Fruit fly (Drosophila melanogaster) whole organism, embryonic: ENCODE results near the gene CG13062.

ENCODE experiments used
- Abd-B ChIP-seq: fragments of 200-800 bp; sonication (Bioruptor generic); optimal IDR thresholded peaks from 2 replicates; lab custom pipeline; 2018; ENCODE audit warnings: missing biosample characterization, mild to moderate bottlenecking, missing genetic modification characterization, moderate library complexity
- Atf6 ChIP-seq: fragments of 200-800 bp; sonication (Bioruptor generic); IDR thresholded peaks from 2 replicates; pipeline ENCODE4 v1.3.6; 2022; ENCODE audit warnings: missing biosample characterization, missing genetic modification characterization
- B-H2 ChIP-seq: fragments of 200-800 bp; sonication (Bioruptor generic); optimal IDR thresholded peaks from 2 replicates; lab custom pipeline; 2018; ENCODE audit warnings: missing biosample characterization, mild to moderate bottlenecking, missing genetic modification characterization
- BtbVII ChIP-seq: fragments of 200-800 bp; sonication (Bioruptor generic); optimal IDR thresholded peaks from 3 replicates; lab custom pipeline; 2017; ENCODE audit warnings: missing biosample characterization, mild to moderate bottlenecking, missing genetic modification characterization
- CG10321 ChIP-seq: fragments of 200-800 bp; sonication (Bioruptor generic); IDR thresholded peaks from 2 replicates; pipeline ENCODE4 v1.3.6; 2022; ENCODE audit warnings: missing biosample characterization, missing genetic modification characterization
- CG11695 ChIP-seq: fragments of 200-800 bp; sonication (Bioruptor generic); IDR thresholded peaks from 3 replicates; pipeline ENCODE4 v1.3.6; 2022; ENCODE audit warnings: missing biosample characterization, missing genetic modification characterization
- CG13894 ChIP-seq: fragments of 200-800 bp; sonication (Bioruptor generic); optimal IDR thresholded peaks from 3 replicates; lab custom pipeline; 2018; ENCODE audit warnings: missing biosample characterization, mild to moderate bottlenecking, missing genetic modification characterization, moderate library complexity
- CG15479 ChIP-seq: fragments of 200-800 bp; sonication (Bioruptor generic); optimal IDR thresholded peaks from 3 replicates; lab custom pipeline; 2019; ENCODE audit warnings: missing biosample characterization, mild to moderate bottlenecking, missing genetic modification characterization, moderate library complexity
- CG15514 ChIP-seq: fragments of 200-800 bp; sonication (Bioruptor generic); optimal IDR thresholded peaks from 3 replicates; lab custom pipeline; 2017; ENCODE audit warnings: missing biosample characterization, missing genetic modification characterization, mild to moderate bottlenecking, moderate library complexity, missing genetic modification reagents
- CG17186 ChIP-seq: fragments of 200-800 bp; sonication (Bioruptor generic); optimal IDR thresholded peaks from 3 replicates; lab custom pipeline; 2017; ENCODE audit warnings: missing biosample characterization, missing genetic modification reagents, missing genetic modification characterization
- CG17912 ChIP-seq: fragments of 200-800 bp; sonication (Bioruptor generic); optimal IDR thresholded peaks from 2 replicates; lab custom pipeline; 2018; ENCODE audit warnings: missing biosample characterization, mild to moderate bottlenecking, missing genetic modification characterization
- CG18619 ChIP-seq: fragments of 200-800 bp; sonication (Bioruptor generic); optimal IDR thresholded peaks from 3 replicates; lab custom pipeline; 2017; ENCODE audit warnings: missing biosample characterization, mild to moderate bottlenecking, missing genetic modification characterization
- CG31224 ChIP-seq: fragments of 200-800 bp; sonication (Bioruptor generic); IDR thresholded peaks from 2 replicates; pipeline ENCODE4 v1.3.6; 2022; ENCODE audit warnings: missing biosample characterization, missing genetic modification characterization
- CG32532 ChIP-seq: fragments of 200-800 bp; sonication (Bioruptor generic); IDR thresholded peaks from 2 replicates; pipeline ENCODE4 v1.3.6; 2022; ENCODE audit warnings: missing biosample characterization, missing genetic modification characterization
- CG34224 ChIP-seq: fragments of 200-800 bp; sonication (Bioruptor generic); IDR thresholded peaks from 3 replicates; pipeline ENCODE4 v1.3.6; 2022; ENCODE audit warnings: missing biosample characterization, missing genetic modification characterization; ENCODE audit not compliant: partially characterized antibody
- CG4424 ChIP-seq: fragments of 200-800 bp; sonication (Bioruptor generic); optimal IDR thresholded peaks from 3 replicates; lab custom pipeline; 2016; ENCODE audit warnings: missing biosample characterization, missing genetic modification characterization
- CG4617 ChIP-seq: fragments of 200-800 bp; sonication (Bioruptor generic); optimal IDR thresholded peaks from 3 replicates; lab custom pipeline; 2016; ENCODE audit warnings: missing biosample characterization, missing genetic modification characterization, borderline replicate concordance
- CG8290 ChIP-seq, 3 experiments: fragments of 200-800 bp; sonication (Bioruptor generic); optimal IDR thresholded peaks; 2 replicates each; lab custom pipeline; 2016 to 2019; ENCODE audit warnings: missing biosample characterization in 3 of 3, missing genetic modification characterization in 3 of 3, mild to moderate bottlenecking in 2 of 3, moderate library complexity in 1 of 3
- D19B ChIP-seq: fragments of 200-800 bp; sonication (Bioruptor generic); optimal IDR thresholded peaks from 2 replicates; lab custom pipeline; 2017; ENCODE audit warnings: missing biosample characterization, mild to moderate bottlenecking, missing genetic modification characterization
- Dbx ChIP-seq: fragments of 200-800 bp; sonication (Bioruptor generic); IDR thresholded peaks from 3 replicates; pipeline ENCODE4 v1.3.6; 2022; ENCODE audit warnings: missing biosample characterization, missing genetic modification characterization
- Dfd ChIP-seq, 2 experiments: fragments of >200 bp; optimal IDR thresholded peaks; 2 replicates each; lab custom pipeline; 2017; ENCODE audit warnings: missing biosample characterization in 2 of 2, missing genetic modification characterization in 2 of 2
- E2f2 ChIP-seq: fragments of 200-800 bp; sonication (Bioruptor generic); IDR thresholded peaks from 2 replicates; pipeline ENCODE4 v1.3.6; 2022; ENCODE audit warnings: missing biosample characterization, missing genetic modification characterization
- GATAe ChIP-seq: fragments of 200-800 bp; sonication (Bioruptor generic); conservative IDR thresholded peaks from 2 replicates; pipeline ENCODE4 v1.3.6; 2022; ENCODE audit warnings: missing biosample characterization, missing genetic modification characterization
- Hr78 ChIP-seq, 2 experiments: fragments of 200-800 bp in 1 of 2; fragments of >200 bp in 1 of 2; sonication (Bioruptor generic) in 1 of 2; optimal IDR thresholded peaks; 2 replicates each; lab custom pipeline; 2017 to 2019; ENCODE audit warnings: missing biosample characterization in 2 of 2, missing genetic modification characterization in 2 of 2, mild to moderate bottlenecking in 1 of 2, moderate library complexity in 1 of 2
- MESR4 ChIP-seq: fragments of 200-800 bp; sonication (Bioruptor generic); optimal IDR thresholded peaks from 2 replicates; lab custom pipeline; 2018; ENCODE audit warnings: missing biosample characterization, mild to moderate bottlenecking, missing genetic modification characterization, moderate library complexity
- Med ChIP-seq: fragments of 200-800 bp; sonication (Bioruptor generic); peaks from one replicate; lab custom pipeline; 2016; ENCODE audit warnings: missing biosample characterization, missing genetic modification characterization, mild to moderate bottlenecking, inconsistent platforms, moderate library complexity
- Meics ChIP-seq: fragments of 200-800 bp; sonication (Bioruptor generic); optimal IDR thresholded peaks from 2 replicates; lab custom pipeline; 2017; ENCODE audit warnings: missing biosample characterization, mild to moderate bottlenecking, missing genetic modification characterization
- PHDP ChIP-seq: fragments of 200-800 bp; sonication (Bioruptor generic); optimal IDR thresholded peaks from 3 replicates; lab custom pipeline; 2018; ENCODE audit warnings: missing biosample characterization, mild to moderate bottlenecking, missing genetic modification characterization, moderate library complexity
- Pdp1 ChIP-seq, 2 experiments: fragments of 200-800 bp; sonication (Bioruptor generic); optimal IDR thresholded peaks; 3 replicates each; lab custom pipeline; 2016; ENCODE audit warnings: missing biosample characterization in 2 of 2, missing genetic modification characterization in 2 of 2, mild to moderate bottlenecking in 1 of 2, moderate library complexity in 1 of 2
- Sin3A ChIP-seq: fragments of >200 bp; optimal IDR thresholded peaks from 2 replicates; lab custom pipeline; 2018
- Sry-δ ChIP-seq: fragments of 200-800 bp; sonication (Bioruptor generic); optimal IDR thresholded peaks from 2 replicates; lab custom pipeline; 2016; ENCODE audit warnings: missing biosample characterization, missing genetic modification characterization
- exex ChIP-seq: fragments of 200-800 bp; sonication (Bioruptor generic); optimal IDR thresholded peaks from 4 replicates; lab custom pipeline; 2018; ENCODE audit warnings: missing biosample characterization, mild to moderate bottlenecking, missing genetic modification characterization, moderate library complexity
- grn ChIP-seq: fragments of 200-800 bp; sonication (Bioruptor generic); optimal IDR thresholded peaks from 3 replicates; lab custom pipeline; 2017; ENCODE audit warnings: missing biosample characterization, missing genetic modification characterization
- gt ChIP-seq: fragments of 200-800 bp; sonication (Bioruptor generic); IDR thresholded peaks from 2 replicates; pipeline ENCODE4 v1.3.6; 2022; ENCODE audit warnings: missing biosample characterization, missing genetic modification characterization
- kay ChIP-seq: fragments of 200-800 bp; sonication (Bioruptor generic); optimal IDR thresholded peaks from 2 replicates; lab custom pipeline; 2016; ENCODE audit warnings: missing biosample characterization, missing genetic modification characterization
- nom ChIP-seq: fragments of 200-800 bp; sonication (Bioruptor generic); optimal IDR thresholded peaks from 2 replicates; lab custom pipeline; 2017; ENCODE audit warnings: missing biosample characterization, missing genetic modification characterization, mild to moderate bottlenecking, moderate library complexity, missing genetic modification reagents
- pan ChIP-seq, 4 experiments: fragments of >200 bp in 3 of 4; fragments of 200-800 bp in 1 of 4; sonication (Bioruptor generic) in 1 of 4; optimal IDR thresholded peaks in 3 of 4; IDR thresholded peaks in 1 of 4; 2 replicates each; pipeline versions ENCODE4 v1.3.6 to Lab custom; 2017 to 2022; ENCODE audit warnings: missing biosample characterization in 2 of 4, missing genetic modification characterization in 2 of 4, mixed read lengths in 1 of 4
- schlank ChIP-seq: fragments of 200-800 bp; sonication (Bioruptor generic); optimal IDR thresholded peaks from 2 replicates; lab custom pipeline; 2018; ENCODE audit warnings: missing biosample characterization, mild to moderate bottlenecking, missing genetic modification characterization
- shn ChIP-seq: fragments of 200-800 bp; sonication (Bioruptor generic); optimal IDR thresholded peaks from 3 replicates; lab custom pipeline; 2016; ENCODE audit warnings: missing biosample characterization, missing genetic modification characterization
- stc ChIP-seq: fragments of 200-800 bp; sonication (Bioruptor generic); IDR thresholded peaks from 2 replicates; pipeline ENCODE4 v1.3.6; 2022; ENCODE audit warnings: missing biosample characterization, missing genetic modification characterization
- ttk ChIP-seq: fragments of 200-800 bp; sonication (Bioruptor generic); IDR thresholded peaks from 2 replicates; pipeline ENCODE4 v2.1.2; 2022; ENCODE audit warnings: missing biosample characterization, missing genetic modification characterization
- tx ChIP-seq: fragments of 200-800 bp; sonication (Bioruptor generic); optimal IDR thresholded peaks from 2 replicates; lab custom pipeline; 2016; ENCODE audit warnings: missing biosample characterization, missing genetic modification characterization
- z ChIP-seq: fragments of 200-800 bp; sonication (Bioruptor generic); IDR thresholded peaks from 3 replicates; pipeline ENCODE4 v1.3.6; 2022; ENCODE audit warnings: missing biosample characterization, missing genetic modification characterization

The CG13062 gene

dm6 chr3L:16351770-16352429, 37.8 kb downstream of the CG13062 start, which contains the start of the genes Golgin104 and Tcs3 (continued):
- no peak for TF ChIP-seq CG4424 (GFP tag; lab: Kevin White, UChicago)
- no peak for TF ChIP-seq Hr78 (GFP tag; optimal IDR thresholded peaks at IDR 0.05; lab: Kevin White, UChicago)
- TF ChIP-seq CG17186 (GFP tag; lab: Kevin White, UChicago): peak; percentile 30
- peak; percentile 56 for TF ChIP-seq MESR4 (GFP tag; lab: Kevin White, UChicago)
- no peak for TF ChIP-seq ttk
- TF ChIP-seq Sry-δ (GFP tag; lab: Kevin White, UChicago): peak; percentile 16
- TF ChIP-seq shn (GFP tag; lab: Kevin White, UChicago): no peak
- peak; percentile 59 for TF ChIP-seq E2f2 (GFP tag; lab: Robert Waterston, UW)
- TF ChIP-seq Abd-B (GFP tag; lab: Kevin White, UChicago): no peak

DNA sequence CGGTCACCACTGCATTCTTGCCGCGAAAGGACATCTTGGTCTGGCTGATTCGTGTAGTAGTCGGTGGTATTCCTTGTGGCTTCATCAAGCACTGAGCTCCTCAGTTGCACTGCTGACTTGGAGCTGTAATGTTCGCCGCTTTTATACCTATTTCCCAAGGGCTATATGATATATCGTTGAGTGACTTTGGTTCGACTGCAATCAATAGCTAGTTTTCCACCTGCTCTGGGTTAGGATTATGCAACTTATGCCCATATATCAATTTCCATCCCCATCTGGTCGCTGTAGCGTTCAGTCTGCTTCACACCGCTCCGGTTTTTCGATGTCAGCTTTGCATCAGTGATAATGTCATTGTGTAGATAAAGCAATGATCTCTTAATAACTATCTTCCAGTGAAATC, 40.1 kb downstream of the CG13062 start, which contains the start of gene Pdh:
Pdh (minus strand) TSS at position 101 of the 400 bp plus-strand sequence.
- TF ChIP-seq CG4617 (GFP tag; lab: Kevin White, UChicago) (no peak), Pdp1 (GFP tag; optimal IDR thresholded peaks at IDR 0.05; lab: Kevin White, UChicago) (peak in 1 of 2 experiments; percentile 0), tx (no peak), Sin3A (lab: Kevin White, UChicago) (no peak), Med (GFP tag; lab: Kevin White, UChicago) (peak; percentile 57), Dfd (GFP tag; optimal IDR thresholded peaks at IDR 0.05; lab: Kevin White, UChicago) (no peak), gt (GFP tag; lab: Robert Waterston, UW) (no peak), nom (no peak), stc (GFP tag; lab: Robert Waterston, UW) (no peak), CG15479 (GFP tag; lab: Kevin White, UChicago) (no peak)
- TF ChIP-seq, all 482 proteins: peak for 2

dm6 chr3L:16356171-16356765, 42.2 kb downstream of the CG13062 start:
- TF ChIP-seq Atf6 (GFP tag; lab: Robert Waterston, UW): peak; percentile 50; the same call in 1 of the 2 replicates
- peak; percentile 97 for TF ChIP-seq CG13894 (tag; lab: Kevin White, UChicago)
- no peak for TF ChIP-seq CG18619
- TF ChIP-seq CG34224 (GFP tag; lab: Robert Waterston, UW): peak; percentile 41; the same call in 1 of the 3 replicates
- no peak for TF ChIP-seq kay
- no peak for TF ChIP-seq pan (optimal IDR thresholded peaks at IDR 0.05; lab: Kevin White, UChicago)
- no peak for TF ChIP-seq pan (GFP tag; optimal IDR thresholded peaks at IDR 0.05 in 1 of 2, IDR thresholded peaks at IDR 0.05 in 1 of 2)
- no peak for TF ChIP-seq CG17912 (GFP tag; lab: Kevin White, UChicago)
- peak; percentile 68 for TF ChIP-seq grn
- TF ChIP-seq Pdp1 (GFP tag; optimal IDR thresholded peaks at IDR 0.05; lab: Kevin White, UChicago): peak in 1 of 2 experiments; percentile 49
- 0 out of 2 replicates have a peak, but pooled peaks have one; percentile 15 for TF ChIP-seq GATAe (GFP tag; lab: Robert Waterston, UW)
- peak; percentile 48 for TF ChIP-seq schlank (tag; lab: Kevin White, UChicago)
- TF ChIP-seq CG10321 (GFP tag; lab: Robert Waterston, UW): 0 out of 2 replicates have a peak, but pooled peaks have one; percentile 17
- peak; percentile 48 for TF ChIP-seq CG15514 (GFP tag; lab: Kevin White, UChicago)
- TF ChIP-seq z (GFP tag; lab: Robert Waterston, UW): 0 out of 3 replicates have a peak, but pooled peaks have one; percentile 25
- no peak for TF ChIP-seq D19B (GFP tag; lab: Kevin White, UChicago)
- peak; percentile 51 for TF ChIP-seq Med (GFP tag; lab: Kevin White, UChicago)
- TF ChIP-seq PHDP (tag; lab: Kevin White, UChicago): peak; percentile 8
- peak; percentile 25 for TF ChIP-seq Meics
- TF ChIP-seq B-H2 (GFP tag; lab: Kevin White, UChicago): peak; percentile 46
- peak; percentile 87 for TF ChIP-seq exex (tag; lab: Kevin White, UChicago)
- no peak for TF ChIP-seq CG8290 (GFP tag; optimal IDR thresholded peaks at IDR 0.05; lab: Kevin White, UChicago)
- peak in 1 of 2 experiments; percentile 48 for TF ChIP-seq CG8290 (tag; optimal IDR thresholded peaks at IDR 0.05; lab: Kevin White, UChicago)
- 0 out of 3 replicates have a peak, but pooled peaks have one; percentile 15 for TF ChIP-seq Dbx
- 0 out of 3 replicates have a peak, but pooled peaks have one; percentile 24 for TF ChIP-seq CG11695
- peak; percentile 45 for TF ChIP-seq BtbVII (GFP tag; lab: Kevin White, UChicago)
- no peak for TF ChIP-seq Hr78 (GFP tag; optimal IDR thresholded peaks at IDR 0.05; lab: Kevin White, UChicago)
- TF ChIP-seq CG32532 (GFP tag; lab: Robert Waterston, UW): no peak
- peak; percentile 74 for TF ChIP-seq CG31224 (GFP tag; lab: Robert Waterston, UW)
